Worm (Caenorhabditis elegans) whole organism, L1 larva: Measurements from ENCODE around the gene msp-58.
"Not testable (repeated sequence)": the region's sequence is repeated elsewhere in the genome, so short reads cannot be mapped to it uniquely, and the experiment has no call there.

Experiments
- C34B4.2 ChIP-seq: sonication (generic microtip); optimal IDR thresholded peaks from 2 replicates; lab custom pipeline; 2017; ENCODE audit warnings: mild to moderate bottlenecking, missing genetic modification characterization, missing compliant biosample characterization
- egl-27 ChIP-seq, 2 experiments: fragments of 150-350 bp in 1 of 2; sonication (generic microtip); optimal IDR thresholded peaks; 3 replicates each; lab custom pipeline; 2017 to 2018; ENCODE audit warnings: missing biosample characterization in 2 of 2, missing genetic modification characterization in 2 of 2, missing genetic modification reagents in 2 of 2
- elt-3 ChIP-seq, 6 experiments: fragments of 150-350 bp in 1 of 6; sonication (generic microtip); optimal IDR thresholded peaks; 2 replicates each; lab custom pipeline; 2017 to 2018; ENCODE audit warnings: missing biosample characterization in 6 of 6, missing genetic modification characterization in 6 of 6, inconsistent platforms in 1 of 6
- hlh-17 ChIP-seq: fragments of 200-800 bp; sonication (Bioruptor generic); optimal IDR thresholded peaks from 2 replicates; lab custom pipeline; 2018; ENCODE audit warnings: missing genetic modification characterization, mild to moderate bottlenecking, missing compliant biosample characterization, moderate library complexity, borderline replicate concordance
- mdl-1 ChIP-seq, 2 experiments: fragments of 150-350 bp; optimal IDR thresholded peaks; 2 replicates each; lab custom pipeline; 2014 to 2017; ENCODE audit warnings: missing biosample characterization in 2 of 2, missing genetic modification characterization in 2 of 2, inconsistent platforms in 1 of 2
- pag-3 ChIP-seq: sonication (generic microtip); optimal IDR thresholded peaks from 2 replicates; lab custom pipeline; 2017; ENCODE audit warnings: missing genetic modification characterization, mild to moderate bottlenecking, missing compliant biosample characterization, antibody characterized with exemption, borderline replicate concordance; ENCODE audit not compliant: insufficient read depth
- sptf-1 ChIP-seq: fragments of 150-350 bp; optimal IDR thresholded peaks from 2 replicates; lab custom pipeline; 2014; ENCODE audit warnings: missing biosample characterization, missing genetic modification characterization
- tbx-2 ChIP-seq: sonication (generic microtip); optimal IDR thresholded peaks from 2 replicates; lab custom pipeline; 2016; ENCODE audit warnings: missing genetic modification characterization, missing compliant biosample characterization
- zag-1 ChIP-seq: fragments of 150-350 bp; optimal IDR thresholded peaks from 2 replicates; lab custom pipeline; 2014; ENCODE audit warnings: missing biosample characterization, missing genetic modification characterization

DNA sequence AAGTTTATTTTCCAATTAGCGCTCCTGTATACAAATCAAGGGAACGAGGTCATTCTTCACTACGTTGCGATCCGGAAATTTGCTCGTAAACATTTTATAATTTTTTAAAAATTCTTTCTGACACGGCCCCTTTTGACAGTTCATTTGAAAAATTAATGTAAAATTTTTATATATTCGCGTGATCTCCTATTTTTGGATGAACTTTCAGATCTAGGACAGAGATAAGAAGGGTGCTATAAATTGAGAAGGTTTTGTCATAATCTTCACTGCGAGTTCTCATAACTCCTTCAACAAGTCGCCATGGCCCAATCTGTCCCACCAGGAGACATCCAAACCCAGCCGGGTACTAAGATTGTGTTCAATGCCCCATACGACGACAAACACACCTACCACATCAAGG is 48.1 kb upstream of the msp-58 start, which contains the start of gene msp-19:
- not testable (repeated sequence) for TF ChIP-seq tbx-2; elt-3 (tag; optimal IDR thresholded peaks at IDR 0.05; lab: Kevin White, UChicago); pag-3 (tag; lab: Kevin White, UChicago); hlh-17; C34B4.2 (tag; lab: Kevin White, UChicago); egl-27 (tag; optimal IDR thresholded peaks at IDR 0.05; lab: Kevin White, UChicago); mdl-1 (tag; optimal IDR thresholded peaks at IDR 0.05; lab: Kevin White, UChicago); zag-1; sptf-1 (tag; lab: Kevin White, UChicago)
